Worm (Caenorhabditis elegans): ENCODE results near the gene Y73B6BL.270.

Gene Y73B6BL.270

ce11 chrIV:6377335-6378069 is 12.4 kb downstream of the Y73B6BL.270 start (continued):
- no peak for TF ChIP-seq unc-39 (tag; optimal IDR thresholded peaks at IDR 0.05)
- TF ChIP-seq lin-1 (GFP tag; IDR thresholded peaks at IDR 0.05) = no peak
- TF ChIP-seq madf-5 (GFP tag; IDR thresholded peaks at IDR 0.05) = no peak
- no peak for TF ChIP-seq ctbp-1 (GFP tag; IDR thresholded peaks at IDR 0.05)
- TF ChIP-seq T26A8.4 (GFP tag; IDR thresholded peaks at IDR 0.05) = no peak; the same call in 1 of the 2 replicates
- TF ChIP-seq mes-2 (tag; optimal IDR thresholded peaks at IDR 0.05; ENCODE audit: poor library complexity, severe bottlenecking) = no peak
- no peak for TF ChIP-seq nhr-111 (GFP tag; optimal IDR thresholded peaks at IDR 0.05)
- TF ChIP-seq aha-1 (tag) = peak; percentile 94
- no peak for TF ChIP-seq F49E8.2 (tag; optimal IDR thresholded peaks at IDR 0.05; ENCODE audit: borderline replicate concordance)
- TF ChIP-seq ztf-11 (tag; optimal IDR thresholded peaks at IDR 0.05) = no peak
- no peak for TF ChIP-seq F10B5.3 (tag; optimal IDR thresholded peaks at IDR 0.05)
- TF ChIP-seq lin-29 (GFP tag; IDR thresholded peaks at IDR 0.05) = peak; percentile 25; the same call in 1 of the 2 replicates
- TF ChIP-seq ceh-62 (tag; optimal IDR thresholded peaks at IDR 0.05) = no peak
- no peak for TF ChIP-seq zfp-3 (GFP tag; conservative IDR thresholded peaks at IDR 0.05)

ce11 chrIV:6378398-6378797 is 13.3 kb downstream of the Y73B6BL.270 start:
- peak; percentile 62 for TF ChIP-seq nhr-102 (tag; optimal IDR thresholded peaks at IDR 0.05)
- 0 out of 2 replicates have a peak, but pooled peaks have one; percentile 19 for TF ChIP-seq lin-38 (GFP tag; IDR thresholded peaks at IDR 0.05)
- TF ChIP-seq nhr-48 (tag; optimal IDR thresholded peaks at IDR 0.05) = no peak
- no peak for TF ChIP-seq set-16 (GFP tag; IDR thresholded peaks at IDR 0.05)
- TF ChIP-seq attf-4 (tag; optimal IDR thresholded peaks at IDR 0.05) = no peak
- TF ChIP-seq pqm-1 (tag; optimal IDR thresholded peaks at IDR 0.05) = no peak
- TF ChIP-seq T20F7.1 (GFP tag; optimal IDR thresholded peaks at IDR 0.05) = no peak
- no peak for TF ChIP-seq Y75B8A.6 (GFP tag; IDR thresholded peaks at IDR 0.05)
- TF ChIP-seq T26A8.4 (GFP tag; IDR thresholded peaks at IDR 0.05) = peak; percentile 94
- TF ChIP-seq tag-97 (GFP tag; IDR thresholded peaks at IDR 0.05) = no peak
- peak; percentile 62 for TF ChIP-seq spr-1 (tag; optimal IDR thresholded peaks at IDR 0.05)
- peak; percentile 25 for TF ChIP-seq dpl-1 (GFP tag; optimal IDR thresholded peaks at IDR 0.05)

ce11 chrIV:6383970-6384369 is 18.8 kb downstream of the Y73B6BL.270 start, which contains the start of gene shl-1:
TSS of gene shl-1 (minus strand) at chrIV:6384070.
- TF ChIP-seq fos-1 (tag; optimal IDR thresholded peaks at IDR 0.05) (no peak), mxl-2 (GFP tag; conservative IDR thresholded peaks at IDR 0.05) (no peak), aha-1 (tag) (peak; percentile 79)

ce11 chrIV:6385010-6385409 is 19.9 kb downstream of the Y73B6BL.270 start:
- TF ChIP-seq ctbp-1 (GFP tag; IDR thresholded peaks at IDR 0.05) (peak; percentile 13; the same call in 1 of the 2 replicates), fkh-10 (GFP tag; optimal IDR thresholded peaks at IDR 0.05) (peak; percentile 69), hif-1 (tag; optimal IDR thresholded peaks at IDR 0.05) (no peak)

- no peak for TF ChIP-seq aly-2 (tag; optimal IDR thresholded peaks at IDR 0.05)
- no peak for TF ChIP-seq gei-8 (GFP tag; optimal IDR thresholded peaks at IDR 0.05)
These were observed 23.4 kb downstream of the Y73B6BL.270 start for ce11 chrIV:6388550-6388949.

ce11 chrIV:6391566-6391965 is 26.4 kb downstream of the Y73B6BL.270 start:
- peak in 1 of 2 experiments; percentile 15 for TF ChIP-seq unc-62 (GFP tag; optimal IDR thresholded peaks at IDR 0.05 in 1 of 2)
- TF ChIP-seq unc-62 (tag; optimal IDR thresholded peaks at IDR 0.05) = no peak
- TF ChIP-seq tra-1 (GFP tag; IDR thresholded peaks at IDR 0.05) = no peak
- no peak for TF ChIP-seq zag-1 (tag; optimal IDR thresholded peaks at IDR 0.05)
- no peak for TF ChIP-seq nhr-28 (tag; optimal IDR thresholded peaks at IDR 0.05)
- no peak for TF ChIP-seq T20F7.1 (GFP tag; optimal IDR thresholded peaks at IDR 0.05)
